Worm (Caenorhabditis elegans) whole organism, young adult: ENCODE results near the gene F47D12.3.

Experiments
- B0019.2 ChIP-seq: fragments of 200-800 bp; sonication (Bioruptor generic); conservative IDR thresholded peaks from 2 replicates; pipeline ENCODE4 v1.3.6; 2022; ENCODE audit warnings: missing genetic modification reagents, missing genetic modification characterization, missing compliant biosample characterization
- B0035.1 ChIP-seq: sonication (generic microtip); optimal IDR thresholded peaks from 2 replicates; lab custom pipeline; 2016; ENCODE audit warnings: missing genetic modification characterization, mild to moderate bottlenecking, missing compliant biosample characterization, missing genotype, missing genetic modification reagents
- B0336.3 ChIP-seq: fragments of 200-800 bp; sonication (Bioruptor generic); IDR thresholded peaks from 2 replicates; pipeline ENCODE4 v1.3.6; 2022; ENCODE audit warnings: missing genetic modification characterization, missing compliant biosample characterization
- C17E4.6 ChIP-seq: fragments of 200-800 bp; sonication (Bioruptor generic); IDR thresholded peaks from 2 replicates; pipeline ENCODE4 v1.3.6; 2022; ENCODE audit warnings: missing genetic modification reagents, missing genetic modification characterization, missing compliant biosample characterization
- F33H1.4 ChIP-seq: fragments of 200-800 bp; sonication (Bioruptor generic); IDR thresholded peaks from 2 replicates; pipeline ENCODE4 v1.3.6; 2022; ENCODE audit warnings: missing genetic modification reagents, missing genetic modification characterization, missing compliant biosample characterization
- F39B2.1 ChIP-seq: fragments of 200-800 bp; sonication (Bioruptor generic); IDR thresholded peaks from 2 replicates; pipeline ENCODE4 v1.3.6; 2022; ENCODE audit warnings: missing genetic modification reagents, missing genetic modification characterization, missing compliant biosample characterization
- F49E8.2 ChIP-seq: sonication (generic microtip); optimal IDR thresholded peaks from 3 replicates; lab custom pipeline; 2017; ENCODE audit warnings: missing genetic modification characterization, mild to moderate bottlenecking, missing compliant biosample characterization, antibody characterized with exemption, moderate library complexity; ENCODE audit not compliant: insufficient read depth
- F57C9.4 ChIP-seq: sonication (generic microtip); optimal IDR thresholded peaks from 2 replicates; lab custom pipeline; 2017; ENCODE audit warnings: mild to moderate bottlenecking, missing genetic modification characterization, missing compliant biosample characterization
- K12H6.12 ChIP-seq: fragments of 200-800 bp; sonication (Bioruptor generic); optimal IDR thresholded peaks from 2 replicates; lab custom pipeline; 2018; ENCODE audit warnings: mild to moderate bottlenecking, missing genetic modification characterization, missing compliant biosample characterization
- T26A5.8 ChIP-seq: sonication (generic microtip); optimal IDR thresholded peaks from 2 replicates; lab custom pipeline; 2016; ENCODE audit warnings: missing genetic modification characterization, missing compliant biosample characterization
- ZK185.1 ChIP-seq: sonication (generic microtip); optimal IDR thresholded peaks from 2 replicates; lab custom pipeline; 2016; ENCODE audit warnings: mild to moderate bottlenecking, missing genetic modification characterization, missing compliant biosample characterization; ENCODE audit not compliant: poor library complexity, severe bottlenecking
- akir-1 ChIP-seq: fragments of 200-800 bp; sonication (Bioruptor generic); optimal IDR thresholded peaks from 2 replicates; lab custom pipeline; 2018; ENCODE audit warnings: mild to moderate bottlenecking, missing genetic modification characterization, moderate library complexity, missing compliant biosample characterization
- ama-1 ChIP-seq, 3 experiments: fragments of 150-350 bp in 1 of 3; sonication (generic microtip) in 2 of 3; optimal IDR thresholded peaks; 2 replicates each; lab custom pipeline; 2014 to 2018; ENCODE audit warnings: missing biosample characterization in 2 of 3, missing genetic modification characterization in 2 of 3, missing genetic modification reagents in 2 of 3
- aptf-2 ChIP-seq: fragments of 200-800 bp; sonication (Bioruptor generic); conservative IDR thresholded peaks from 2 replicates; pipeline ENCODE4 v1.3.6; 2022; ENCODE audit warnings: missing genetic modification reagents, missing genetic modification characterization, missing compliant biosample characterization
- athp-1 ChIP-seq: sonication (generic microtip); optimal IDR thresholded peaks from 2 replicates; lab custom pipeline; 2017; ENCODE audit warnings: mild to moderate bottlenecking, missing genetic modification characterization, missing compliant biosample characterization
- attf-3 ChIP-seq: fragments of 200-800 bp; sonication (Bioruptor generic); conservative IDR thresholded peaks from 2 replicates; pipeline ENCODE4 v1.3.6; 2022; ENCODE audit warnings: missing genetic modification reagents, missing genetic modification characterization, missing compliant biosample characterization
- bed-1 ChIP-seq: fragments of 200-800 bp; sonication (Bioruptor generic); IDR thresholded peaks from 2 replicates; pipeline ENCODE4 v1.3.6; 2022; ENCODE audit warnings: missing genetic modification reagents, missing genetic modification characterization, missing compliant biosample characterization
- ccch-3 ChIP-seq: fragments of 200-800 bp; sonication (Bioruptor generic); optimal IDR thresholded peaks from 2 replicates; lab custom pipeline; 2018; ENCODE audit warnings: mild to moderate bottlenecking, missing genetic modification characterization, missing compliant biosample characterization
- ceh-27 ChIP-seq: fragments of 200-800 bp; sonication (Bioruptor generic); optimal IDR thresholded peaks from 2 replicates; lab custom pipeline; 2018; ENCODE audit warnings: mild to moderate bottlenecking, missing genetic modification characterization, moderate library complexity, missing compliant biosample characterization
- ceh-40 ChIP-seq: fragments of 200-800 bp; sonication (Bioruptor generic); IDR thresholded peaks from 2 replicates; pipeline ENCODE4 v1.3.6; 2022; ENCODE audit warnings: missing genetic modification characterization, missing compliant biosample characterization
- ceh-91 ChIP-seq: fragments of 200-800 bp; sonication (Bioruptor generic); IDR thresholded peaks from 2 replicates; pipeline ENCODE4 v1.3.6; 2022; ENCODE audit warnings: missing genetic modification reagents, missing genetic modification characterization, missing compliant biosample characterization
- chd-7 ChIP-seq: sonication (generic microtip); optimal IDR thresholded peaks from 2 replicates; lab custom pipeline; 2016; ENCODE audit warnings: mild to moderate bottlenecking, missing genetic modification characterization, moderate library complexity, missing compliant biosample characterization
- dox-1 ChIP-seq: fragments of 200-800 bp; sonication (Bioruptor generic); IDR thresholded peaks from 2 replicates; pipeline ENCODE4 v1.3.6; 2022; ENCODE audit warnings: missing genetic modification reagents, missing genetic modification characterization, missing compliant biosample characterization
- dpff-1 ChIP-seq: sonication (generic microtip); optimal IDR thresholded peaks from 2 replicates; lab custom pipeline; 2017; ENCODE audit warnings: mild to moderate bottlenecking, missing genetic modification characterization, missing compliant biosample characterization
- efl-1 ChIP-seq: fragments of 150-350 bp; optimal IDR thresholded peaks from 2 replicates; lab custom pipeline; 2014; ENCODE audit warnings: missing biosample characterization, missing genetic modification reagents, missing genetic modification characterization
- egrh-3 ChIP-seq: fragments of 200-800 bp; sonication (Bioruptor generic); IDR thresholded peaks from 2 replicates; pipeline ENCODE4 v1.3.6; 2022; ENCODE audit warnings: missing genetic modification reagents, missing genetic modification characterization, missing compliant biosample characterization
- ekl-4 ChIP-seq: fragments of 200-800 bp; sonication (Bioruptor generic); IDR thresholded peaks from 2 replicates; pipeline ENCODE4 v1.3.6; 2022; ENCODE audit warnings: missing genetic modification reagents, missing genetic modification characterization, missing compliant biosample characterization
- hlh-12 ChIP-seq: sonication (generic microtip); optimal IDR thresholded peaks from 2 replicates; lab custom pipeline; 2016; ENCODE audit warnings: missing genetic modification characterization, missing compliant biosample characterization
- hmg-1.2 ChIP-seq: fragments of 200-800 bp; sonication (Bioruptor generic); IDR thresholded peaks from 2 replicates; pipeline ENCODE4 v1.3.6; 2022; ENCODE audit warnings: missing genetic modification reagents, missing genetic modification characterization, missing compliant biosample characterization
- lag-1 ChIP-seq: fragments of 200-800 bp; sonication (Bioruptor generic); IDR thresholded peaks from 2 replicates; pipeline ENCODE4 v1.3.6; 2022; ENCODE audit warnings: missing genetic modification reagents, missing genetic modification characterization, missing compliant biosample characterization
- let-607 ChIP-seq, 2 experiments: fragments of 200-800 bp in 1 of 2; sonication (Bioruptor generic) in 1 of 2; sonication (generic microtip) in 1 of 2; optimal IDR thresholded peaks; 2 replicates each; lab custom pipeline; 2016 to 2018; ENCODE audit warnings: mild to moderate bottlenecking in 2 of 2, missing compliant biosample characterization in 2 of 2, missing genetic modification characterization in 2 of 2, moderate library complexity in 2 of 2, missing genotype in 1 of 2
- lin-35 ChIP-seq, 3 experiments: fragments of 150-350 bp in 2 of 3; sonication (generic microtip) in 1 of 3; optimal IDR thresholded peaks; 2 replicates each; lab custom pipeline; 2014 to 2018; ENCODE audit warnings: missing biosample characterization in 3 of 3, missing genetic modification characterization in 3 of 3, missing genetic modification reagents in 3 of 3
- lin-54 ChIP-seq: fragments of 200-800 bp; sonication (Bioruptor generic); optimal IDR thresholded peaks from 2 replicates; lab custom pipeline; 2018; ENCODE audit warnings: mild to moderate bottlenecking, missing genetic modification characterization, missing compliant biosample characterization
- lir-1 ChIP-seq: fragments of 200-800 bp; sonication (Bioruptor generic); conservative IDR thresholded peaks from 2 replicates; pipeline ENCODE4 v1.3.6; 2022; ENCODE audit warnings: missing genetic modification reagents, missing genetic modification characterization, missing compliant biosample characterization
- lsl-1 ChIP-seq: fragments of 200-800 bp; sonication (Bioruptor generic); optimal IDR thresholded peaks from 2 replicates; lab custom pipeline; 2018; ENCODE audit warnings: mild to moderate bottlenecking, missing genetic modification characterization, moderate library complexity, missing compliant biosample characterization
- nfya-2 ChIP-seq: fragments of 200-800 bp; sonication (Bioruptor generic); IDR thresholded peaks from 2 replicates; pipeline ENCODE4 v1.3.6; 2022; ENCODE audit warnings: missing genetic modification reagents, missing genetic modification characterization, missing compliant biosample characterization
- nfyb-1 ChIP-seq: fragments of 200-800 bp; sonication (Bioruptor generic); IDR thresholded peaks from 2 replicates; pipeline ENCODE4 v1.3.6; 2022; ENCODE audit warnings: missing genetic modification reagents, missing genetic modification characterization, missing compliant biosample characterization
- nhr-80 ChIP-seq: sonication (generic microtip); optimal IDR thresholded peaks from 2 replicates; lab custom pipeline; 2016; ENCODE audit warnings: missing genetic modification characterization, missing compliant biosample characterization
- sea-2 ChIP-seq: fragments of 200-800 bp; sonication (Bioruptor generic); IDR thresholded peaks from 2 replicates; pipeline ENCODE4 v1.3.6; 2022; ENCODE audit warnings: missing genetic modification characterization, missing compliant biosample characterization
- snpc-4 ChIP-seq, 5 experiments: fragments of 150-350 bp in 1 of 5; sonication (generic microtip) in 4 of 5; optimal IDR thresholded peaks; 2 replicates each; lab custom pipeline; 2014 to 2018; ENCODE audit warnings: missing genetic modification characterization in 5 of 5, missing biosample characterization in 3 of 5, antibody characterized with exemption in 2 of 5, mild to moderate bottlenecking in 2 of 5, missing compliant biosample characterization in 2 of 5, missing genotype in 2 of 5, moderate library complexity in 2 of 5, missing genetic modification reagents in 1 of 5
- tbp1 ChIP-seq: fragments of 200-800 bp; sonication (Bioruptor generic); optimal IDR thresholded peaks from 2 replicates; lab custom pipeline; 2018; ENCODE audit warnings: mild to moderate bottlenecking, missing genetic modification characterization, missing compliant biosample characterization
- tlf-1 ChIP-seq: fragments of 200-800 bp; sonication (Bioruptor generic); optimal IDR thresholded peaks from 2 replicates; lab custom pipeline; 2018; ENCODE audit warnings: mild to moderate bottlenecking, missing genetic modification characterization, missing compliant biosample characterization
- zfh-2 ChIP-seq: fragments of 200-800 bp; sonication (Bioruptor generic); conservative IDR thresholded peaks from 2 replicates; pipeline ENCODE4 v1.3.6; 2022; ENCODE audit warnings: missing genetic modification reagents, missing genetic modification characterization, missing compliant biosample characterization
- ztf-18 ChIP-seq: sonication (generic microtip); optimal IDR thresholded peaks from 2 replicates; lab custom pipeline; 2016; ENCODE audit warnings: missing genotype, mild to moderate bottlenecking, missing genetic modification characterization, missing compliant biosample characterization
- ztf-26 ChIP-seq: sonication (generic microtip); optimal IDR thresholded peaks from 2 replicates; lab custom pipeline; 2017; ENCODE audit warnings: missing genetic modification characterization, missing compliant biosample characterization
- ztf-28 ChIP-seq: fragments of 200-800 bp; sonication (Bioruptor generic); IDR thresholded peaks from 2 replicates; pipeline ENCODE4 v1.3.6; 2022; ENCODE audit warnings: missing genetic modification reagents, missing genetic modification characterization, missing compliant biosample characterization
- ztf-3 ChIP-seq: fragments of 200-800 bp; sonication (Bioruptor generic); optimal IDR thresholded peaks from 2 replicates; lab custom pipeline; 2018; ENCODE audit warnings: mild to moderate bottlenecking, missing genetic modification characterization, missing compliant biosample characterization

Gene F47D12.3

DNA sequence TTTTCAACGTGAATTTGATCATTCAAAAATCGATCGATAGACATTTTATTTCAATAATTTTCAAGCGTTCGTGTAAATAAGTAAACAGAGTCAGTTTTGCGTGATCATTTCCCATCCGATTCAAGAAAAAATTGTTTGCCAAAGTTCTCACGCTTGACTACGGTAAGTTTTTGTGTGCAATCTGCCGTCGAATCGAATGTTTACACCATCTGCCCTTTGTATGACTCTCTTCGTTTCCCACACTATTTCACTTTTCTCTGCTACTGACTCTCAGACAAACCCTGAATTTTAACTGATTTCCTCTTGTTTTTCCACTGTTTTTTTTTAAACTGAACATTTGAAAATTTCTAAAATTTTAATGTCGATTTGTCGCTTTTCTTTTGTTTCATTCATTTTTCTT lies 46.5 kb downstream of the F47D12.3 start (continued):
- TF ChIP-seq snpc-4 (GFP tag; optimal IDR thresholded peaks at IDR 0.05; lab: Kevin White, UChicago) (no peak), snpc-4 (tag; optimal IDR thresholded peaks at IDR 0.05; lab: Kevin White, UChicago) (peak in 3 of 4 experiments; percentile 52 to 81 (median 62)), ztf-3 (no peak), aptf-2 (GFP tag; lab: Robert Waterston, UW) (no peak), ceh-40 (0 out of 2 replicates have a peak, but pooled peaks have one; percentile 9), lin-54 (GFP tag; lab: Kevin White, UChicago) (peak; percentile 70), dpff-1 (no peak), ztf-18 (tag; lab: Kevin White, UChicago) (peak; percentile 38), B0019.2 (GFP tag; lab: Robert Waterston, UW) (peak; percentile 57), egrh-3 (no peak), lin-35 (GFP tag; optimal IDR thresholded peaks at IDR 0.05; lab: Kevin White, UChicago) (peak in 1 of 3 experiments; percentile 56), sea-2 (GFP tag; lab: Robert Waterston, UW) (no peak), attf-3 (peak; percentile 58), ama-1 (optimal IDR thresholded peaks at IDR 0.05; lab: Kevin White, UChicago) (no peak), ama-1 (GFP tag; optimal IDR thresholded peaks at IDR 0.05; lab: Kevin White, UChicago) (no peak), athp-1 (tag; lab: Kevin White, UChicago) (peak; percentile 69), K12H6.12 (tag; lab: Kevin White, UChicago) (peak; percentile 80), nfya-2 (GFP tag; lab: Robert Waterston, UW) (no peak), T26A5.8 (tag; lab: Kevin White, UChicago) (no peak), lir-1 (GFP tag; lab: Robert Waterston, UW) (peak; percentile 57; the same call in 1 of the 2 replicates), ccch-3 (no peak), let-607 (tag; optimal IDR thresholded peaks at IDR 0.05; lab: Kevin White, UChicago) (peak in 1 of 2 experiments; percentile 11), tbp1 (GFP tag; lab: Kevin White, UChicago) (peak; percentile 57), hmg-1.2 (peak; percentile 97), ceh-27 (peak; percentile 72), ceh-91 (GFP tag; lab: Robert Waterston, UW) (peak; percentile 66), nfyb-1 (0 out of 2 replicates have a peak, but pooled peaks have one; percentile 38), chd-7 (tag; lab: Kevin White, UChicago) (peak; percentile 47), efl-1 (peak; percentile 54), lag-1 (GFP tag; lab: Robert Waterston, UW) (no peak), ekl-4 (GFP tag; lab: Robert Waterston, UW) (peak; percentile 80), tlf-1 (GFP tag; lab: Kevin White, UChicago) (peak; percentile 54), ztf-26 (tag; lab: Kevin White, UChicago) (peak; percentile 13), F33H1.4 (GFP tag; lab: Robert Waterston, UW) (peak; percentile 61), lsl-1 (GFP tag; lab: Kevin White, UChicago) (peak; percentile 92), F49E8.2 (peak; percentile 58), F57C9.4 (tag; lab: Kevin White, UChicago) (no peak), ZK185.1 (peak; percentile 71), hlh-12 (tag; lab: Kevin White, UChicago) (no peak), akir-1 (GFP tag; lab: Kevin White, UChicago) (no peak), C17E4.6 (0 out of 2 replicates have a peak, but pooled peaks have one; percentile 8), F39B2.1 (GFP tag; lab: Robert Waterston, UW) (no peak), dox-1 (GFP tag; lab: Robert Waterston, UW) (peak; percentile 84), zfh-2 (GFP tag; lab: Robert Waterston, UW) (no peak), nhr-80 (tag; lab: Kevin White, UChicago) (peak; percentile 47), ztf-28 (GFP tag; lab: Robert Waterston, UW) (no peak), B0035.1 (tag; lab: Kevin White, UChicago) (no peak), B0336.3 (peak; percentile 71; the same call in 1 of the 2 replicates), bed-1 (no peak)
